Worm (Caenorhabditis elegans): Measurements from ENCODE around the gene nex-1.

The nex-1 gene

ce11 chrIII:5206861-5207414, 18.5 kb upstream of the nex-1 start, which contains the start of gene morc-1:
Gene morc-1, minus strand, starts transcription at chrIII:5206911.
- no peak for TF ChIP-seq ceh-28 (tag; optimal IDR thresholded peaks at IDR 0.05)
- no peak for TF ChIP-seq zag-1 (tag; optimal IDR thresholded peaks at IDR 0.05)
- no peak for TF ChIP-seq pha-4 (tag; optimal IDR thresholded peaks at IDR 0.05)
- TF ChIP-seq lin-15B (tag; optimal IDR thresholded peaks at IDR 0.05) = no peak
- TF ChIP-seq sea-2 (GFP tag; optimal IDR thresholded peaks at IDR 0.05) = no peak

ce11 chrIII:5208992-5209391, 16.4 kb upstream of the nex-1 start, which contains the start of gene syx-16:
Gene syx-16, minus strand, starts transcription at chrIII:5209109.
- TF ChIP-seq daf-12 (tag; optimal IDR thresholded peaks at IDR 0.05) = no peak
- no peak for TF ChIP-seq nhr-28 (tag; optimal IDR thresholded peaks at IDR 0.05)
- TF ChIP-seq unc-39 (tag; optimal IDR thresholded peaks at IDR 0.05) = no peak
- peak; percentile 29 for TF ChIP-seq nfya-1 (tag; optimal IDR thresholded peaks at IDR 0.05; ENCODE audit: insufficient read depth)
- TF ChIP-seq nhr-67 (tag; optimal IDR thresholded peaks at IDR 0.05) = no peak

ce11 chrIII:5210269-5210668, 15.2 kb upstream of the nex-1 start:
- TF ChIP-seq snpc-4 (tag; optimal IDR thresholded peaks at IDR 0.05) = no peak
- peak; percentile 15 for TF ChIP-seq pha-4 (tag; optimal IDR thresholded peaks at IDR 0.05)

- TF ChIP-seq lin-39 (tag; optimal IDR thresholded peaks at IDR 0.05) (peak; percentile 25), lsy-12 (tag; optimal IDR thresholded peaks at IDR 0.05) (peak; percentile 59), nhr-25 (tag; optimal IDR thresholded peaks at IDR 0.05) (peak; percentile 51), nhr-43 (tag; optimal IDR thresholded peaks at IDR 0.05; ENCODE audit: poor library complexity, severe bottlenecking) (peak; percentile 74), nfya-1 (tag; optimal IDR thresholded peaks at IDR 0.05; ENCODE audit: insufficient read depth) (peak; percentile 63), ztf-4 (tag; optimal IDR thresholded peaks at IDR 0.05) (peak; percentile 3), nhr-23 (tag; optimal IDR thresholded peaks at IDR 0.05) (peak; percentile 62), elt-2 (tag; optimal IDR thresholded peaks at IDR 0.05) (peak; percentile 63), pha-4 (tag; optimal IDR thresholded peaks at IDR 0.05) (peak; percentile 40), jun-1 (tag; optimal IDR thresholded peaks at IDR 0.05) (peak; percentile 1), ceh-28 (tag; optimal IDR thresholded peaks at IDR 0.05) (peak; percentile 27), hmg-11 (tag; optimal IDR thresholded peaks at IDR 0.05) (peak; percentile 80)
These were observed 14.2 kb upstream of the nex-1 start for ce11 chrIII:5211137-5211648.

ce11 chrIII:5214162-5214561, 11.3 kb upstream of the nex-1 start:
- TF ChIP-seq fkh-10 (GFP tag; optimal IDR thresholded peaks at IDR 0.05) (no peak), tbx-2 (tag; optimal IDR thresholded peaks at IDR 0.05) (no peak), pqm-1 (tag; optimal IDR thresholded peaks at IDR 0.05) (no peak), jun-1 (tag; optimal IDR thresholded peaks at IDR 0.05) (no peak), ceh-16 (tag; optimal IDR thresholded peaks at IDR 0.05) (no peak), elt-2 (tag; optimal IDR thresholded peaks at IDR 0.05) (no peak), lin-15B (tag; optimal IDR thresholded peaks at IDR 0.05) (no peak), unc-39 (tag; optimal IDR thresholded peaks at IDR 0.05) (no peak), ztf-11 (tag; optimal IDR thresholded peaks at IDR 0.05) (no peak), ceh-9 (tag; optimal IDR thresholded peaks at IDR 0.05) (no peak), elt-1 (tag; optimal IDR thresholded peaks at IDR 0.05) (no peak), elt-3 (tag; optimal IDR thresholded peaks at IDR 0.05) (no peak), skn-1 (tag; optimal IDR thresholded peaks at IDR 0.05) (no peak), pha-4 (tag; optimal IDR thresholded peaks at IDR 0.05) (no peak), daf-12 (tag; optimal IDR thresholded peaks at IDR 0.05) (no peak), nhr-25 (tag; optimal IDR thresholded peaks at IDR 0.05) (no peak)

- TF ChIP-seq elt-2 (tag; optimal IDR thresholded peaks at IDR 0.05) = no peak
- no peak for TF ChIP-seq nhr-11 (tag; optimal IDR thresholded peaks at IDR 0.05)
- TF ChIP-seq R02D3.7 (tag; optimal IDR thresholded peaks at IDR 0.05) = no peak
- TF ChIP-seq sea-2 (GFP tag; optimal IDR thresholded peaks at IDR 0.05) = no peak
- TF ChIP-seq nhr-12 (tag; optimal IDR thresholded peaks at IDR 0.05) = no peak
These were observed 10.0 kb upstream of the nex-1 start, which contains the start of gene ZC155.4 for ce11 chrIII:5215375-5215774. Gene ZC155.4, minus strand, starts transcription at chrIII:5215475.
